Worm (Caenorhabditis elegans) whole organism, L1 larva: ENCODE results near the gene nhr-185.

Source experiments
- snpc-4 ChIP-seq: fragments of 150-350 bp; optimal IDR thresholded peaks from 2 replicates; lab custom pipeline; 2014; ENCODE audit warnings: missing biosample characterization, missing genetic modification characterization
- ztf-4 ChIP-seq: fragments of 150-350 bp; optimal IDR thresholded peaks from 2 replicates; lab custom pipeline; 2014; ENCODE audit warnings: missing biosample characterization, missing genetic modification characterization

DNA sequence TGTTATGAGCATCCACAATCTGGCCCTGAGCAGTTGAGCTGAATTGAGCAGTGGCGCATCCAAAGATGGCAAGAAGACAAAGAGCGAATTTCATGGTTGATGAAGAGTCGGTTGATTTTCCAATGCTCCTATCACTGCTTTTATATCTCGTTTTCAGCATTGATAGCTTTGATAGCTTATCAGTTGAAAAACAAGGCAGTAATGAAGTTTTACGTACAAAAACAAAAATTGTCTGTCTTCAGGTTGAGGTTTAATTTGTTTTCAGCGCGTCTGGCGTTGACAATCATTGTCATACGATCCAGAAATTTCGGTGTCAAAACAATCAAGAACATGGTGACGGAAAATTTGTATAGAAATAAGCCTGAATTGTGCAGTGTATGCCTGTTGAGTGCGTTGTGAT, 35.6 kb downstream of the nhr-185 start, which contains the start of gene scl-13:
- TF ChIP-seq snpc-4 (tag; lab: Kevin White, UChicago) = no peak
- no peak for TF ChIP-seq ztf-4 (tag; lab: Kevin White, UChicago)
